Fruit fly (Drosophila melanogaster) whole organism, embryonic: ENCODE measurements around the gene Vti1a.

Experiments used
- CG10543 ChIP-seq: fragments of 200-800 bp; sonication (Bioruptor generic); optimal IDR thresholded peaks from 3 replicates; lab custom pipeline; 2017; ENCODE audit warnings: missing biosample characterization, mild to moderate bottlenecking, missing genetic modification characterization, moderate library complexity
- CG11247 ChIP-seq: fragments of 200-800 bp; sonication (Bioruptor generic); IDR thresholded peaks from 2 replicates; pipeline ENCODE4 v1.3.6; 2022; ENCODE audit warnings: missing biosample characterization, missing genetic modification characterization
- CG12769 ChIP-seq: fragments of 200-800 bp; sonication (Bioruptor generic); optimal IDR thresholded peaks from 2 replicates; lab custom pipeline; 2019; ENCODE audit warnings: missing biosample characterization, mild to moderate bottlenecking, missing genetic modification characterization, moderate library complexity
- CG14050 ChIP-seq: fragments of 200-800 bp; sonication (Bioruptor generic); IDR thresholded peaks from 3 replicates; pipeline ENCODE4 v1.3.6; 2022; ENCODE audit warnings: missing biosample characterization, missing genetic modification characterization
- CG16813 ChIP-seq: fragments of 200-800 bp; sonication (Bioruptor generic); IDR thresholded peaks from 3 replicates; pipeline ENCODE4 v1.3.6; 2022; ENCODE audit warnings: missing biosample characterization, missing genetic modification characterization; ENCODE audit not compliant: partially characterized antibody
- CG3163 ChIP-seq: fragments of 200-800 bp; sonication (Bioruptor generic); optimal IDR thresholded peaks from 3 replicates; lab custom pipeline; 2016; ENCODE audit warnings: missing biosample characterization, missing genetic modification characterization
- CG34376 ChIP-seq: fragments of 200-800 bp; sonication (Bioruptor generic); optimal IDR thresholded peaks from 2 replicates; lab custom pipeline; 2018; ENCODE audit warnings: missing biosample characterization, mild to moderate bottlenecking, missing genetic modification characterization
- CG43689 ChIP-seq: fragments of 200-800 bp; sonication (Bioruptor generic); IDR thresholded peaks from 2 replicates; pipeline ENCODE4 v1.3.6; 2022; ENCODE audit warnings: missing biosample characterization, missing genetic modification characterization
- CG4404 ChIP-seq: fragments of 200-800 bp; sonication (Bioruptor generic); IDR thresholded peaks from 2 replicates; pipeline ENCODE4 v1.3.6; 2022; ENCODE audit warnings: missing biosample characterization, missing genetic modification characterization
- CG4424 ChIP-seq: fragments of 200-800 bp; sonication (Bioruptor generic); optimal IDR thresholded peaks from 3 replicates; lab custom pipeline; 2016; ENCODE audit warnings: missing biosample characterization, missing genetic modification characterization
- CG4820 ChIP-seq: fragments of 200-800 bp; sonication (Bioruptor generic); optimal IDR thresholded peaks from 3 replicates; lab custom pipeline; 2016; ENCODE audit warnings: missing biosample characterization, missing genetic modification characterization
- CG6683 ChIP-seq: fragments of 200-800 bp; sonication (Bioruptor generic); optimal IDR thresholded peaks from 2 replicates; lab custom pipeline; 2017; ENCODE audit warnings: missing biosample characterization, mild to moderate bottlenecking, missing genetic modification characterization, missing genetic modification reagents
- CG7271 ChIP-seq: fragments of 200-800 bp; sonication (Bioruptor generic); optimal IDR thresholded peaks from 2 replicates; lab custom pipeline; 2018; ENCODE audit warnings: missing biosample characterization, mild to moderate bottlenecking, missing genetic modification characterization, moderate library complexity
- CG7372 ChIP-seq: fragments of 200-800 bp; sonication (Bioruptor generic); IDR thresholded peaks from 2 replicates; pipeline ENCODE4 v1.3.6; 2022; ENCODE audit warnings: missing biosample characterization, missing genetic modification characterization
- CG8281 ChIP-seq: fragments of 200-800 bp; sonication (Bioruptor generic); optimal IDR thresholded peaks from 2 replicates; lab custom pipeline; 2018; ENCODE audit warnings: missing biosample characterization, mild to moderate bottlenecking, missing genetic modification characterization, moderate library complexity
- CG9215 ChIP-seq: fragments of 200-800 bp; sonication (Bioruptor generic); IDR thresholded peaks from 2 replicates; pipeline ENCODE4 v1.3.6; 2022; ENCODE audit warnings: missing biosample characterization, missing genetic modification characterization
- CG9609 ChIP-seq: fragments of 200-800 bp; sonication (Bioruptor generic); optimal IDR thresholded peaks from 3 replicates; lab custom pipeline; 2016; ENCODE audit warnings: missing biosample characterization, missing genetic modification characterization
- Camta ChIP-seq: fragments of 200-800 bp; sonication (Bioruptor generic); optimal IDR thresholded peaks from 2 replicates; lab custom pipeline; 2016; ENCODE audit warnings: missing biosample characterization, missing genetic modification characterization
- CkIIα-i1 ChIP-seq: fragments of 200-800 bp; sonication (Bioruptor generic); IDR thresholded peaks from 2 replicates; pipeline ENCODE4 v1.3.6; 2022; ENCODE audit warnings: missing biosample characterization, missing genetic modification characterization
- D ChIP-seq, 2 experiments: fragments of 200-800 bp in 1 of 2; fragments of >200 bp in 1 of 2; sonication (Bioruptor generic) in 1 of 2; optimal IDR thresholded peaks; 2 replicates in 1 of 2; 3 replicates in 1 of 2; lab custom pipeline; 2017; ENCODE audit warnings: mild to moderate bottlenecking in 1 of 2, missing biosample characterization in 1 of 2, missing genetic modification characterization in 1 of 2, missing genetic modification reagents in 1 of 2
- Dll ChIP-seq: fragments of 200-800 bp; sonication (Bioruptor generic); IDR thresholded peaks from 4 replicates; pipeline ENCODE4 v1.3.6; 2022; ENCODE audit warnings: missing biosample characterization, missing genetic modification characterization; ENCODE audit not compliant: partially characterized antibody
- Fer1 ChIP-seq: fragments of 200-800 bp; sonication (Bioruptor generic); optimal IDR thresholded peaks from 2 replicates; lab custom pipeline; 2017; ENCODE audit warnings: missing biosample characterization, mild to moderate bottlenecking, missing genetic modification characterization
- Lpt ChIP-seq: fragments of >200 bp; optimal IDR thresholded peaks from 2 replicates; lab custom pipeline; 2018; ENCODE audit warnings: missing biosample characterization, missing genetic modification characterization
- Max ChIP-seq: fragments of 200-800 bp; sonication (Bioruptor generic); optimal IDR thresholded peaks from 2 replicates; lab custom pipeline; 2016; ENCODE audit warnings: missing biosample characterization, mild to moderate bottlenecking, missing genetic modification characterization
- Ptx1 ChIP-seq: fragments of 200-800 bp; sonication (Bioruptor generic); IDR thresholded peaks from 2 replicates; pipeline ENCODE4 v1.3.6; 2022; ENCODE audit warnings: missing biosample characterization, missing genetic modification characterization
- Rfx ChIP-seq: fragments of 200-800 bp; sonication (Bioruptor generic); IDR thresholded peaks from 2 replicates; pipeline ENCODE4 v1.3.6; 2022; ENCODE audit warnings: missing biosample characterization, missing genetic modification characterization
- Sox102F ChIP-seq: fragments of 200-800 bp; sonication (Bioruptor generic); optimal IDR thresholded peaks from 2 replicates; lab custom pipeline; 2018; ENCODE audit warnings: missing biosample characterization, mild to moderate bottlenecking, missing genetic modification characterization, moderate library complexity
- Sry-β ChIP-seq: fragments of 200-800 bp; sonication (Bioruptor generic); optimal IDR thresholded peaks from 2 replicates; lab custom pipeline; 2018; ENCODE audit warnings: missing biosample characterization, mild to moderate bottlenecking, missing genetic modification characterization, moderate library complexity
- TFAM ChIP-seq: fragments of 200-800 bp; sonication (Bioruptor generic); optimal IDR thresholded peaks from 2 replicates; lab custom pipeline; 2017; ENCODE audit warnings: missing biosample characterization, missing genetic modification characterization, inconsistent platforms
- Tbp ChIP-seq: fragments of >200 bp; optimal IDR thresholded peaks from 2 replicates; lab custom pipeline; 2018; ENCODE audit warnings: missing biosample characterization, missing genetic modification characterization
- Usf ChIP-seq: fragments of 200-800 bp; sonication (Bioruptor generic); optimal IDR thresholded peaks from 2 replicates; lab custom pipeline; 2017; ENCODE audit warnings: missing genotype, missing biosample characterization, missing genetic modification characterization
- YL-1 ChIP-seq: fragments of 200-800 bp; sonication (Bioruptor generic); optimal IDR thresholded peaks from 3 replicates; lab custom pipeline; 2017; ENCODE audit warnings: missing biosample characterization, mild to moderate bottlenecking, missing genetic modification characterization
- ac ChIP-seq: fragments of 200-800 bp; sonication (Bioruptor generic); optimal IDR thresholded peaks from 3 replicates; lab custom pipeline; 2017; ENCODE audit warnings: missing biosample characterization, mild to moderate bottlenecking, missing genetic modification characterization
- cad ChIP-seq: fragments of >200 bp; optimal IDR thresholded peaks from 2 replicates; lab custom pipeline; 2017; ENCODE audit warnings: missing biosample characterization, missing genetic modification characterization
- chinmo ChIP-seq: fragments of 200-800 bp; sonication (Bioruptor generic); IDR thresholded peaks from 4 replicates; pipeline ENCODE4 v1.3.6; 2022; ENCODE audit warnings: missing biosample characterization, missing genetic modification characterization; ENCODE audit not compliant: partially characterized antibody
- chn ChIP-seq: fragments of 200-800 bp; sonication (Bioruptor generic); optimal IDR thresholded peaks from 2 replicates; lab custom pipeline; 2016; ENCODE audit warnings: missing biosample characterization, missing genetic modification characterization
- crp ChIP-seq, 2 experiments: fragments of 200-800 bp; sonication (Bioruptor generic); optimal IDR thresholded peaks; 2 replicates in 1 of 2; 3 replicates in 1 of 2; lab custom pipeline; 2017; ENCODE audit warnings: missing biosample characterization in 2 of 2, missing genetic modification characterization in 2 of 2, mild to moderate bottlenecking in 1 of 2, moderate library complexity in 1 of 2
- dmrt99B ChIP-seq: fragments of 200-800 bp; sonication (Bioruptor generic); optimal IDR thresholded peaks from 2 replicates; lab custom pipeline; 2018; ENCODE audit warnings: missing biosample characterization, mild to moderate bottlenecking, missing genetic modification characterization, moderate library complexity
- gsb-n ChIP-seq: fragments of 200-800 bp; sonication (Bioruptor generic); optimal IDR thresholded peaks from 3 replicates; lab custom pipeline; 2018; ENCODE audit warnings: missing biosample characterization, mild to moderate bottlenecking, missing genetic modification characterization
- ham ChIP-seq: fragments of 200-800 bp; sonication (Bioruptor generic); IDR thresholded peaks from 2 replicates; pipeline ENCODE4 v1.3.6; 2022; ENCODE audit warnings: missing biosample characterization, missing genetic modification characterization
- hbn ChIP-seq: fragments of 200-800 bp; sonication (Bioruptor generic); IDR thresholded peaks from 2 replicates; pipeline ENCODE4 v1.3.6; 2022; ENCODE audit warnings: missing biosample characterization, missing genetic modification characterization; ENCODE audit not compliant: partially characterized antibody
- rib ChIP-seq: fragments of 200-800 bp; sonication (Bioruptor generic); IDR thresholded peaks from 2 replicates; pipeline ENCODE4 v1.3.6; 2022; ENCODE audit warnings: missing biosample characterization, missing genetic modification characterization
- row ChIP-seq: fragments of 200-800 bp; sonication (Bioruptor generic); IDR thresholded peaks from 3 replicates; pipeline ENCODE4 v1.3.6; 2022; ENCODE audit warnings: missing biosample characterization, missing genetic modification characterization
- salm ChIP-seq: fragments of 200-800 bp; sonication (Bioruptor generic); optimal IDR thresholded peaks from 2 replicates; lab custom pipeline; 2018; ENCODE audit warnings: missing biosample characterization, mild to moderate bottlenecking, missing genetic modification characterization
- slp2 ChIP-seq: fragments of 200-800 bp; sonication (Bioruptor generic); optimal IDR thresholded peaks from 2 replicates; lab custom pipeline; 2016; ENCODE audit warnings: missing biosample characterization, missing genetic modification characterization
- sr ChIP-seq: fragments of 200-800 bp; sonication (Bioruptor generic); IDR thresholded peaks from 3 replicates; pipeline ENCODE4 v1.3.6; 2022; ENCODE audit warnings: missing biosample characterization, missing genetic modification characterization
- toy ChIP-seq: fragments of 200-800 bp; sonication (Bioruptor generic); IDR thresholded peaks from 2 replicates; pipeline ENCODE4 v1.3.6; 2022; ENCODE audit warnings: missing biosample characterization, missing genetic modification characterization
- trh ChIP-seq: fragments of 200-800 bp; sonication (Bioruptor generic); optimal IDR thresholded peaks from 2 replicates; lab custom pipeline; 2016; ENCODE audit warnings: missing biosample characterization, missing genetic modification characterization
- unpg ChIP-seq: fragments of 200-800 bp; sonication (Bioruptor generic); optimal IDR thresholded peaks from 3 replicates; lab custom pipeline; 2018; ENCODE audit warnings: missing biosample characterization, mild to moderate bottlenecking, missing genetic modification characterization, moderate library complexity
- wek ChIP-seq: fragments of 200-800 bp; sonication (Bioruptor generic); optimal IDR thresholded peaks from 3 replicates; lab custom pipeline; 2018; ENCODE audit warnings: missing biosample characterization, mild to moderate bottlenecking, missing genetic modification characterization, moderate library complexity

The Vti1a gene

dm6 chr3L:681793-682369, 10.8 kb downstream of the Vti1a start (continued):
- TF ChIP-seq CG4424, result peak; percentile 27
- TF ChIP-seq wek (GFP tag; lab: Kevin White, UChicago), result peak; percentile 50
- TF ChIP-seq CG9609 (GFP tag; lab: Kevin White, UChicago), result peak; percentile 42
- peak; percentile 97 for TF ChIP-seq sr
- TF ChIP-seq Ptx1 (GFP tag; lab: Robert Waterston, UW), result no peak
- TF ChIP-seq Lpt (GFP tag; lab: Kevin White, UChicago), result no peak
- no peak for TF ChIP-seq CG9215 (GFP tag; lab: Robert Waterston, UW)
- no peak for TF ChIP-seq TFAM
- TF ChIP-seq chinmo (GFP tag; lab: Robert Waterston, UW), result peak; percentile 46; the same call in 1 of the 4 replicates
- TF ChIP-seq CG12769 (tag; lab: Kevin White, UChicago), result peak; percentile 92
- TF ChIP-seq CG6683 (GFP tag; lab: Kevin White, UChicago), result no peak
- TF ChIP-seq CG4820 (GFP tag; lab: Kevin White, UChicago), result no peak
- 0 out of 2 replicates have a peak, but pooled peaks have one; percentile 17 for TF ChIP-seq CG11247
- peak; percentile 9 for TF ChIP-seq slp2 (GFP tag; lab: Kevin White, UChicago)
- TF ChIP-seq Max (GFP tag; lab: Kevin White, UChicago), result peak; percentile 27
- peak; percentile 13 for TF ChIP-seq salm (tag; lab: Kevin White, UChicago)
- TF ChIP-seq toy, result no peak
- TF ChIP-seq Sox102F (GFP tag; lab: Kevin White, UChicago), result no peak
- no peak for TF ChIP-seq dmrt99B (tag; lab: Kevin White, UChicago)
- TF ChIP-seq CG14050 (GFP tag; lab: Robert Waterston, UW), result no peak
- no peak for TF ChIP-seq D (optimal IDR thresholded peaks at IDR 0.05; lab: Kevin White, UChicago)
- no peak for TF ChIP-seq D (GFP tag; optimal IDR thresholded peaks at IDR 0.05; lab: Kevin White, UChicago)
- TF ChIP-seq cad (GFP tag; lab: Kevin White, UChicago), result peak; percentile 33
- peak; percentile 33; the same call in 2 of the 3 replicates for TF ChIP-seq row
- TF ChIP-seq ac (GFP tag; lab: Kevin White, UChicago), result no peak
- peak; percentile 50 for TF ChIP-seq unpg (GFP tag; lab: Kevin White, UChicago)
- peak; percentile 72 to 96 for TF ChIP-seq crp (GFP tag; optimal IDR thresholded peaks at IDR 0.05; lab: Kevin White, UChicago)
- TF ChIP-seq YL-1 (GFP tag; lab: Kevin White, UChicago), result peak; percentile 63
- peak; percentile 62 for TF ChIP-seq Fer1 (GFP tag; lab: Kevin White, UChicago)
- TF ChIP-seq Rfx (GFP tag; lab: Robert Waterston, UW), result peak; percentile 45
- no peak for TF ChIP-seq CG43689 (GFP tag; lab: Robert Waterston, UW)
- peak; percentile 4 for TF ChIP-seq Sry-β (GFP tag; lab: Kevin White, UChicago)
- TF ChIP-seq CkIIα-i1 (GFP tag; lab: Robert Waterston, UW), result no peak
- peak; percentile 60 for TF ChIP-seq gsb-n (tag; lab: Kevin White, UChicago)
- 0 out of 2 replicates have a peak, but pooled peaks have one; percentile 18 for TF ChIP-seq CG4404
- peak; percentile 41; the same call in 2 of the 4 replicates for TF ChIP-seq Dll (GFP tag; lab: Robert Waterston, UW)
- no peak for TF ChIP-seq Tbp (GFP tag; lab: Kevin White, UChicago)
- no peak for TF ChIP-seq CG8281 (tag; lab: Kevin White, UChicago)
- peak; percentile 42 for TF ChIP-seq chn (GFP tag; lab: Kevin White, UChicago)
- peak; percentile 67 for TF ChIP-seq CG10543 (GFP tag; lab: Kevin White, UChicago)
- TF ChIP-seq CG3163 (GFP tag; lab: Kevin White, UChicago), result no peak
- no peak for TF ChIP-seq Usf
- no peak for TF ChIP-seq ham
- TF ChIP-seq CG7372, result no peak
- TF ChIP-seq Camta, result no peak
- TF ChIP-seq CG16813 (GFP tag; lab: Robert Waterston, UW), result peak; percentile 17; the same call in 1 of the 3 replicates
- TF ChIP-seq CG7271 (tag; lab: Kevin White, UChicago), result peak; percentile 19
- TF ChIP-seq trh, result no peak
- TF ChIP-seq rib, result no peak
- TF ChIP-seq CG34376 (GFP tag; lab: Kevin White, UChicago), result peak; percentile 45
- no peak for TF ChIP-seq hbn (GFP tag; lab: Robert Waterston, UW)
